Worm (Caenorhabditis elegans) whole organism, midembryonic: ENCODE results near the gene R08C7.1.

Source experiments
- T22C8.4 ChIP-seq: fragments of 200-800 bp; sonication (Bioruptor generic); IDR thresholded peaks from 2 replicates; pipeline ENCODE4 v1.3.6; 2022; ENCODE audit warnings: missing genetic modification characterization, missing compliant biosample characterization
- cog-1 ChIP-seq: sonication (generic microtip); optimal IDR thresholded peaks from 2 replicates; lab custom pipeline; 2016; ENCODE audit warnings: missing genetic modification characterization, missing compliant biosample characterization
- flt-1 ChIP-seq: fragments of 200-800 bp; sonication (Bioruptor generic); IDR thresholded peaks from 2 replicates; pipeline ENCODE4 v1.3.6; 2022; ENCODE audit warnings: missing genetic modification characterization, missing compliant biosample characterization
- klf-2 ChIP-seq: fragments of 200-800 bp; sonication (Bioruptor generic); conservative IDR thresholded peaks from 2 replicates; pipeline ENCODE4 v1.3.6; 2022; ENCODE audit warnings: missing genetic modification reagents, missing genetic modification characterization, missing compliant biosample characterization
- med-1 ChIP-seq: sonication (generic microtip); optimal IDR thresholded peaks from 2 replicates; lab custom pipeline; 2017; ENCODE audit warnings: missing genetic modification characterization, mild to moderate bottlenecking, missing compliant biosample characterization, antibody characterized with exemption, missing genetic modification reagents; ENCODE audit not compliant: insufficient read depth
- ref-1 ChIP-seq: fragments of 200-800 bp; sonication (Bioruptor generic); conservative IDR thresholded peaks from 2 replicates; pipeline ENCODE4 v1.3.6; 2022; ENCODE audit warnings: missing genetic modification reagents, missing genetic modification characterization, missing compliant biosample characterization
- ztf-23 ChIP-seq: fragments of 200-800 bp; sonication (Bioruptor generic); IDR thresholded peaks from 2 replicates; pipeline ENCODE4 v1.3.6; 2022; ENCODE audit warnings: missing genetic modification reagents, missing genetic modification characterization, missing compliant biosample characterization
- ztf-29 ChIP-seq: fragments of 200-800 bp; sonication (Bioruptor generic); IDR thresholded peaks from 2 replicates; pipeline ENCODE4 v1.3.6; 2022; ENCODE audit warnings: missing genetic modification reagents, missing genetic modification characterization, missing compliant biosample characterization

ce11 chrIV:4449843-4450242 lies 1.8 kb upstream of the R08C7.1 start:
- TF ChIP-seq T22C8.4 (GFP tag; lab: Robert Waterston, UW) (no peak), flt-1 (GFP tag; lab: Robert Waterston, UW) (no peak), klf-2 (GFP tag; lab: Robert Waterston, UW) (no peak), ztf-29 (no peak), ref-1 (GFP tag; lab: Robert Waterston, UW) (no peak), ztf-23 (GFP tag; lab: Robert Waterston, UW) (no peak), cog-1 (tag; lab: Kevin White, UChicago) (no peak), med-1 (GFP tag; lab: Kevin White, UChicago) (no peak)
